Worm (Caenorhabditis elegans): ENCODE results near the gene srx-41.

ce11 chrV:3605325-3605724, 31.7 kb downstream of the srx-41 start, which contains the start of gene T22F3.8:
- TF ChIP-seq unc-62 (GFP tag; optimal IDR thresholded peaks at IDR 0.05) (no peak), nhr-237 (tag; optimal IDR thresholded peaks at IDR 0.05) (no peak), nhr-28 (tag; optimal IDR thresholded peaks at IDR 0.05) (no peak), lin-35 (GFP tag; optimal IDR thresholded peaks at IDR 0.05) (no peak), mdl-1 (tag; optimal IDR thresholded peaks at IDR 0.05) (no peak), lir-3 (tag; optimal IDR thresholded peaks at IDR 0.05; ENCODE audit: poor library complexity) (no peak), lin-15B (tag; optimal IDR thresholded peaks at IDR 0.05) (no peak), ztf-11 (tag; optimal IDR thresholded peaks at IDR 0.05) (no peak), ceh-82 (tag; optimal IDR thresholded peaks at IDR 0.05) (no peak), nhr-90 (tag; optimal IDR thresholded peaks at IDR 0.05; ENCODE audit: poor library complexity) (no peak), sptf-1 (tag; optimal IDR thresholded peaks at IDR 0.05) (no peak)
